Fruit fly (Drosophila melanogaster) whole organism, prepupa: ENCODE measurements around the gene Cpr64Ab.

Experiments used
- CG11762 ChIP-seq: fragments of 200-800 bp; sonication (Bioruptor generic); optimal IDR thresholded peaks from 3 replicates; lab custom pipeline; 2016; ENCODE audit warnings: missing biosample characterization, missing genetic modification characterization; ENCODE audit not compliant: insufficient read depth
- CG11902 ChIP-seq: fragments of 200-800 bp; sonication (Bioruptor generic); optimal IDR thresholded peaks from 3 replicates; lab custom pipeline; 2016; ENCODE audit warnings: missing biosample characterization, missing genetic modification characterization
- CG15336 ChIP-seq: fragments of 200-800 bp; sonication (Bioruptor generic); IDR thresholded peaks from 2 replicates; pipeline ENCODE4 v1.3.6; 2022; ENCODE audit warnings: missing biosample characterization, missing genetic modification characterization
- CG1621 ChIP-seq: fragments of 200-800 bp; sonication (Bioruptor generic); optimal IDR thresholded peaks from 3 replicates; lab custom pipeline; 2018; ENCODE audit warnings: missing biosample characterization, mild to moderate bottlenecking, missing genetic modification characterization
- CG16779 ChIP-seq: fragments of 200-800 bp; sonication (Bioruptor generic); optimal IDR thresholded peaks from 3 replicates; lab custom pipeline; 2017; ENCODE audit warnings: missing biosample characterization, mild to moderate bottlenecking, missing genetic modification characterization
- CG3032 ChIP-seq: fragments of 200-800 bp; optimal IDR thresholded peaks from 2 replicates; lab custom pipeline; 2019; ENCODE audit warnings: missing biosample characterization, mild to moderate bottlenecking, missing genetic modification characterization, moderate library complexity
- CG3919 ChIP-seq: fragments of 200-800 bp; sonication (Bioruptor generic); optimal IDR thresholded peaks from 3 replicates; lab custom pipeline; 2016; ENCODE audit warnings: missing biosample characterization, missing genetic modification characterization
- CG4318 ChIP-seq: fragments of 200-800 bp; sonication (Bioruptor generic); optimal IDR thresholded peaks from 3 replicates; lab custom pipeline; 2017; ENCODE audit warnings: missing biosample characterization, mild to moderate bottlenecking, missing genetic modification characterization
- CG6163 ChIP-seq: fragments of 200-800 bp; sonication (Bioruptor generic); IDR thresholded peaks from 3 replicates; pipeline ENCODE4 v1.3.6; 2022; ENCODE audit warnings: missing biosample characterization, missing genetic modification characterization
- CG6276 ChIP-seq: fragments of 200-800 bp; sonication (Bioruptor generic); optimal IDR thresholded peaks from 2 replicates; lab custom pipeline; 2017; ENCODE audit warnings: missing biosample characterization, mild to moderate bottlenecking, missing genetic modification characterization
- CG6792 ChIP-seq: fragments of 200-800 bp; sonication (Bioruptor generic); optimal IDR thresholded peaks from 3 replicates; lab custom pipeline; 2016; ENCODE audit warnings: missing biosample characterization, missing genetic modification characterization
- CG6854 ChIP-seq: fragments of 200-800 bp; sonication (Bioruptor generic); optimal IDR thresholded peaks from 2 replicates; lab custom pipeline; 2017; ENCODE audit warnings: missing biosample characterization, mild to moderate bottlenecking, missing genetic modification characterization
- CG7368 ChIP-seq: fragments of 200-800 bp; sonication (Bioruptor generic); optimal IDR thresholded peaks from 3 replicates; lab custom pipeline; 2016; ENCODE audit warnings: missing biosample characterization, missing genetic modification characterization
- CG8119 ChIP-seq: fragments of 200-800 bp; sonication (Bioruptor generic); IDR thresholded peaks from 3 replicates; pipeline ENCODE4 v1.3.6; 2022; ENCODE audit warnings: missing biosample characterization, missing genetic modification characterization
- CG8319 ChIP-seq: fragments of 200-800 bp; sonication (Bioruptor generic); optimal IDR thresholded peaks from 3 replicates; lab custom pipeline; 2016; ENCODE audit warnings: missing biosample characterization, missing genetic modification characterization
- CG8632 ChIP-seq: fragments of 200-800 bp; sonication (Bioruptor generic); optimal IDR thresholded peaks from 3 replicates; lab custom pipeline; 2016; ENCODE audit warnings: missing biosample characterization, missing genetic modification characterization
- Eip75B ChIP-seq: fragments of 200-800 bp; sonication (Bioruptor generic); optimal IDR thresholded peaks from 3 replicates; lab custom pipeline; 2016; ENCODE audit warnings: missing biosample characterization, missing genetic modification characterization
- Eip78C ChIP-seq: fragments of 200-800 bp; sonication (Bioruptor generic); peaks from one replicate; lab custom pipeline; 2016; ENCODE audit warnings: missing biosample characterization, missing genetic modification characterization
- Eip93F ChIP-seq: fragments of 200-800 bp; sonication (Bioruptor generic); optimal IDR thresholded peaks from 2 replicates; lab custom pipeline; 2016; ENCODE audit warnings: missing biosample characterization, mild to moderate bottlenecking, missing genetic modification characterization
- Ets21C ChIP-seq: fragments of 200-800 bp; sonication (Bioruptor generic); optimal IDR thresholded peaks from 3 replicates; lab custom pipeline; 2016; ENCODE audit warnings: missing biosample characterization, missing genetic modification characterization
- Ets96B ChIP-seq: fragments of 200-800 bp; optimal IDR thresholded peaks from 2 replicates; lab custom pipeline; 2019; ENCODE audit warnings: missing biosample characterization, mild to moderate bottlenecking, missing genetic modification characterization, moderate library complexity
- Gug ChIP-seq: fragments of 200-800 bp; sonication (Bioruptor generic); IDR thresholded peaks from 2 replicates; pipeline ENCODE4 v1.3.6; 2022; ENCODE audit warnings: missing biosample characterization, missing genetic modification characterization
- Hr38 ChIP-seq: sonication (Bioruptor generic); optimal IDR thresholded peaks from 2 replicates; lab custom pipeline; 2016; ENCODE audit warnings: missing biosample characterization, missing genetic modification characterization
- Hr39 ChIP-seq: fragments of 200-800 bp; sonication (Bioruptor generic); optimal IDR thresholded peaks from 2 replicates; lab custom pipeline; 2016; ENCODE audit warnings: missing biosample characterization, missing genetic modification characterization
- Hr4 ChIP-seq: fragments of 200-800 bp; sonication (Bioruptor generic); optimal IDR thresholded peaks from 3 replicates; lab custom pipeline; 2016; ENCODE audit warnings: missing biosample characterization, missing genetic modification characterization
- Lpt ChIP-seq: fragments of 200-800 bp; sonication (Bioruptor generic); optimal IDR thresholded peaks from 3 replicates; lab custom pipeline; 2016; ENCODE audit warnings: missing biosample characterization, missing genetic modification characterization
- Met ChIP-seq: fragments of 200-800 bp; sonication (Bioruptor generic); optimal IDR thresholded peaks from 3 replicates; lab custom pipeline; 2016; ENCODE audit warnings: missing biosample characterization, missing genetic modification characterization
- Smox ChIP-seq: fragments of 200-800 bp; sonication (Bioruptor generic); optimal IDR thresholded peaks from 3 replicates; lab custom pipeline; 2016; ENCODE audit warnings: missing biosample characterization, missing genetic modification characterization
- Sox102F ChIP-seq: fragments of 200-800 bp; sonication (Bioruptor generic); optimal IDR thresholded peaks from 2 replicates; lab custom pipeline; 2016; ENCODE audit warnings: missing biosample characterization, mild to moderate bottlenecking, missing genetic modification characterization
- Sox14 ChIP-seq: fragments of 200-800 bp; sonication (Bioruptor generic); optimal IDR thresholded peaks from 3 replicates; lab custom pipeline; 2016; ENCODE audit warnings: missing biosample characterization, missing genetic modification characterization
- achi ChIP-seq: fragments of 200-800 bp; sonication (Bioruptor generic); optimal IDR thresholded peaks from 3 replicates; lab custom pipeline; 2016; ENCODE audit warnings: missing biosample characterization, missing genetic modification characterization
- acj6 ChIP-seq: fragments of 200-800 bp; sonication (Bioruptor generic); optimal IDR thresholded peaks from 3 replicates; lab custom pipeline; 2016; ENCODE audit warnings: missing biosample characterization, missing genetic modification characterization
- dac ChIP-seq: fragments of 200-800 bp; sonication (Bioruptor generic); optimal IDR thresholded peaks from 2 replicates; lab custom pipeline; 2017; ENCODE audit warnings: missing biosample characterization, mild to moderate bottlenecking, missing genetic modification characterization
- dsx ChIP-seq: fragments of 200-800 bp; optimal IDR thresholded peaks from 3 replicates; lab custom pipeline; 2019; ENCODE audit warnings: missing biosample characterization, mild to moderate bottlenecking, missing genetic modification characterization, moderate library complexity; ENCODE audit not compliant: poor library complexity, severe bottlenecking
- eg ChIP-seq: fragments of 200-800 bp; sonication (Bioruptor generic); IDR thresholded peaks from 3 replicates; pipeline ENCODE4 v1.3.6; 2022; ENCODE audit warnings: missing biosample characterization, missing genetic modification characterization
- esn ChIP-seq: fragments of 200-800 bp; sonication (Bioruptor generic); optimal IDR thresholded peaks from 2 replicates; lab custom pipeline; 2016; ENCODE audit warnings: missing biosample characterization, mild to moderate bottlenecking, missing genetic modification characterization, moderate library complexity
- fd59A ChIP-seq: fragments of 200-800 bp; sonication (Bioruptor generic); optimal IDR thresholded peaks from 2 replicates; lab custom pipeline; 2017; ENCODE audit warnings: missing biosample characterization, mild to moderate bottlenecking, missing genetic modification characterization, missing genetic modification reagents
- fkh ChIP-seq: fragments of 200-800 bp; sonication (Bioruptor generic); optimal IDR thresholded peaks from 3 replicates; lab custom pipeline; 2017; ENCODE audit warnings: missing biosample characterization, mild to moderate bottlenecking, missing genetic modification characterization, moderate library complexity
- lz ChIP-seq: fragments of 200-800 bp; sonication (Bioruptor generic); optimal IDR thresholded peaks from 3 replicates; lab custom pipeline; 2016; ENCODE audit warnings: missing biosample characterization, missing genetic modification characterization
- net ChIP-seq: fragments of 200-800 bp; sonication (Bioruptor generic); optimal IDR thresholded peaks from 3 replicates; lab custom pipeline; 2016; ENCODE audit warnings: missing biosample characterization, missing genetic modification characterization
- pdm3 ChIP-seq: fragments of 200-800 bp; sonication (Bioruptor generic); optimal IDR thresholded peaks from 3 replicates; lab custom pipeline; 2016; ENCODE audit warnings: missing biosample characterization, missing genetic modification characterization
- ss ChIP-seq, 2 experiments: fragments of 200-800 bp; sonication (Bioruptor generic); optimal IDR thresholded peaks; 2 replicates in 1 of 2; 3 replicates in 1 of 2; lab custom pipeline; 2017 to 2018; ENCODE audit warnings: mild to moderate bottlenecking in 2 of 2, missing biosample characterization in 2 of 2, missing genetic modification characterization in 2 of 2, moderate library complexity in 1 of 2
- svp ChIP-seq: fragments of 200-800 bp; sonication (Bioruptor generic); peaks from one replicate; lab custom pipeline; 2016; ENCODE audit warnings: missing biosample characterization, missing genetic modification characterization
- topi ChIP-seq: fragments of 200-800 bp; sonication (Bioruptor generic); optimal IDR thresholded peaks from 3 replicates; lab custom pipeline; 2016; ENCODE audit warnings: missing biosample characterization, missing genetic modification characterization
- vri ChIP-seq: fragments of 200-800 bp; sonication (Bioruptor generic); optimal IDR thresholded peaks from 3 replicates; lab custom pipeline; 2016; ENCODE audit warnings: missing biosample characterization, mild to moderate bottlenecking, missing genetic modification characterization

The Cpr64Ab gene

DNA sequence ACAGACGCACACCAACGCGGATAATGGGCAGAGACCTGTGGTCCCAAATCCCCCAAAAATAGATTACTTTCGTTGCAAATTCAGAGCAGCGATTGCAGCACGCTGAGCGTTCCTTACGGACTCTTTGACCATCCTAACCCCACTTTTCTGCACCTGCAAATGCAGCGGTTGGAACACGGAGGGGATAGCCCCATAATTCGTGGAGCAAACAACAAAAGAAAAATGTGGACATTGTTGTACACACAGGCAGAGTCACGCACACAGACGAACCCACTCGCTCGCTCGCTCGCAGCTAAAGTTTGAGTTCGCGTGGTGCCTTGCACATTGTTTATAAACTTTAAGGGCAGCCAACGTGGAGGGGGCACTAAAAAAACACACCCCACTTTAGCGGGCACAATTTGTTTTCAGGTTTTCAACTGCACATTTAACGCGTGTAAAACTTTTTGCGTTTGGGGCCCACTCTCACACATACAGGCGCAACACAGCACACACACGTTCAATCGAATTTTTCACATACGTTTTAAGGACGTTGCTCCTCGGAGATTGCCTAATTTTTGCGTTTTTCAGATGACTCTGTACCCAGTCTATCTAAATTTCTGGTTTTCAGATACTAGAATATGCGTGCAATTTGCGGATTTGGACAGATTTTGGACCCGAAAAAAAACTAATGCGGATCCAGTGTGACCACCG is 42.4 kb upstream of the Cpr64Ab start:
- peak; percentile 44 for TF ChIP-seq Eip78C (GFP tag; lab: Kevin White, UChicago)
- TF ChIP-seq Eip75B (GFP tag; lab: Kevin White, UChicago) = no peak
- no peak for TF ChIP-seq CG4318 (GFP tag; lab: Kevin White, UChicago)
- TF ChIP-seq fkh = peak; percentile 73
- peak; percentile 38 for TF ChIP-seq Sox14 (GFP tag; lab: Kevin White, UChicago)
- TF ChIP-seq svp (GFP tag; lab: Kevin White, UChicago) = peak; percentile 92
- peak; percentile 66 for TF ChIP-seq dsx
- TF ChIP-seq Sox102F = no peak
- TF ChIP-seq Gug (GFP tag; lab: Robert Waterston, UW) = no peak
- no peak for TF ChIP-seq Hr4 (GFP tag; lab: Kevin White, UChicago)
- TF ChIP-seq CG8119 = no peak
- no peak for TF ChIP-seq Lpt (GFP tag; lab: Kevin White, UChicago)
- no peak for TF ChIP-seq esn (GFP tag; lab: Kevin White, UChicago)
- no peak for TF ChIP-seq Hr39 (GFP tag; lab: Kevin White, UChicago)
- TF ChIP-seq Ets96B (tag; lab: Kevin White, UChicago) = no peak
- no peak for TF ChIP-seq Eip93F (GFP tag; lab: Kevin White, UChicago)
- TF ChIP-seq CG8632 (GFP tag; lab: Kevin White, UChicago) = no peak
- TF ChIP-seq lz = no peak
- TF ChIP-seq Ets21C (GFP tag; lab: Kevin White, UChicago) = no peak
- TF ChIP-seq CG1621 (tag; lab: Kevin White, UChicago) = no peak

DNA sequence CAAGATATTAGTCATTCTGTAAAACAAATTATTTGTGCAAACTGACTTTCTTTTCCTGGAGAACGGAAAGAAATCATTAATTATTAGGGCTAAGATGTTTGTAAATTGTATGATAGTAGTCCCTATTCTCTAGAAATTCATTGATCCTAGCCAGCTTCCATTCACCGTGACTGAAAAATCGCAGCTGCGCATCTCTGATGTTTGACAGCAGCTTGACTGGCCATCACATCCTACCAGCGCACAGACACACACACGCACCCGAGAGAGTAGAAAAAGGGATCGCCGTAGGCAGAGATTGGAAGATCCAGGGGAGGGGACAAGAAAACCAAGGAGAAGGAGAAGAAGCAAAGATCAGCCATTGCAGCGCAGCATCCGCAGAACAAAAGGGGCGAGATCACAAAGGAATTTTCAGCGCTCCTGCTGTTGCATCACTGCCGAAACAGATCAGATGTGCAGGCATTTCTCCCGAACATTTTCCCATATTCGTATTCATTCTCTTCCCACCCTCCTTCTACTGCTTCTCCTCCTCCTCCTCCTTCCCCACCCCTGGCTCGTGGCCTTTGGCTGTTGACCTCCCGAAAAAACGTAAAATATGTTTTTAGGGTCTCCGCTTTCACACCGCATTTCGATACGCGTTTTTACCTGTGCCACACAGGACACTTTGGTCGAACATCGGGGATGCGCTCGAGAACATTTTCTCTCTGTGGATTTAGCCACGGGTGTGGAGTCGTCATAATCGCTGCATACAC is 41.7 kb upstream of the Cpr64Ab start:
- TF ChIP-seq CG11902 (GFP tag; lab: Kevin White, UChicago) (no peak), Smox (GFP tag; lab: Kevin White, UChicago) (no peak), Met (GFP tag; lab: Kevin White, UChicago) (no peak), eg (GFP tag; lab: Robert Waterston, UW) (no peak), CG16779 (no peak), CG6792 (peak; percentile 50), CG1621 (tag; lab: Kevin White, UChicago) (no peak), Sox14 (GFP tag; lab: Kevin White, UChicago) (peak; percentile 53), CG3919 (GFP tag; lab: Kevin White, UChicago) (peak; percentile 25), ss (GFP tag; optimal IDR thresholded peaks at IDR 0.05; lab: Kevin White, UChicago) (peak in 1 of 2 experiments; percentile 6), Sox102F (no peak), fd59A (GFP tag; lab: Kevin White, UChicago) (peak; percentile 25), CG15336 (no peak), CG6276 (GFP tag; lab: Kevin White, UChicago) (no peak), svp (GFP tag; lab: Kevin White, UChicago) (peak; percentile 95), dac (GFP tag; lab: Kevin White, UChicago) (no peak), achi (GFP tag; lab: Kevin White, UChicago) (no peak), vri (GFP tag; lab: Kevin White, UChicago) (peak; percentile 69), acj6 (GFP tag; lab: Kevin White, UChicago) (peak; percentile 9), CG6163 (GFP tag; lab: Robert Waterston, UW) (peak; percentile 33; the same call in 1 of the 3 replicates), Ets96B (tag; lab: Kevin White, UChicago) (peak; percentile 0), fkh (no peak), Hr39 (GFP tag; lab: Kevin White, UChicago) (peak; percentile 23), Eip75B (GFP tag; lab: Kevin White, UChicago) (no peak), CG7368 (GFP tag; lab: Kevin White, UChicago) (no peak), topi (GFP tag; lab: Kevin White, UChicago) (no peak), net (GFP tag; lab: Kevin White, UChicago) (peak; percentile 30), CG6854 (GFP tag; lab: Kevin White, UChicago) (no peak), Gug (GFP tag; lab: Robert Waterston, UW) (no peak), CG8119 (no peak), lz (no peak), Eip78C (GFP tag; lab: Kevin White, UChicago) (peak; percentile 72), CG8319 (GFP tag; lab: Kevin White, UChicago) (peak; percentile 21), esn (GFP tag; lab: Kevin White, UChicago) (no peak), CG4318 (GFP tag; lab: Kevin White, UChicago) (no peak), CG3032 (tag; lab: Kevin White, UChicago) (no peak), Hr4 (GFP tag; lab: Kevin White, UChicago) (no peak), Lpt (GFP tag; lab: Kevin White, UChicago) (no peak), dsx (no peak), Hr38 (no peak), CG11762 (no peak), pdm3 (no peak), Eip93F (GFP tag; lab: Kevin White, UChicago) (no peak)
